Worm (Caenorhabditis elegans): Measurements from ENCODE around the gene oac-11.

The oac-11 gene

DNA sequence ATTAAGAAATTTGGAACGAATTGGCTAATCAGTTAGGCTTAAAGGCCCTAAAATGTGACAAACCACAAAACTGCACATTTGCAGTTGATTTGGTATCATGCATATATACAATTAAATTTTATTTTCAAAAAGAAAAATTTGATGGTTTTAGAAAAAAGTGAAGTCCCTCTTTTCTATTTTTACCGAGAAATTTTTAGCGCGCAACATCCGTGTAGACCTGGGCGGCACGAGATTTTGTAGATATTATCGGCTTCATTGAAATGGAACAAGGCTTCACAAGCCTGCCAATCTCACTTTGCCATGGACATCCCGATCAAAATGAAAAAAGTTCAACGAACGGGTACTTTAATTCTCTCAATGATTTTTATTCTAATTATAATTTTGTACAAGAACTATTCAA is 14.7 kb downstream of the oac-11 start, which contains the start of gene C17A2.2:
Gene C17A2.2, plus strand, starts transcription at position 301 of the 400 bp plus-strand sequence.
- TF ChIP-seq aha-1 (tag) (no peak), unc-62 (GFP tag; optimal IDR thresholded peaks at IDR 0.05 in 1 of 2) (peak in 1 of 2 experiments; percentile 69), unc-62 (tag; optimal IDR thresholded peaks at IDR 0.05) (no peak)

DNA sequence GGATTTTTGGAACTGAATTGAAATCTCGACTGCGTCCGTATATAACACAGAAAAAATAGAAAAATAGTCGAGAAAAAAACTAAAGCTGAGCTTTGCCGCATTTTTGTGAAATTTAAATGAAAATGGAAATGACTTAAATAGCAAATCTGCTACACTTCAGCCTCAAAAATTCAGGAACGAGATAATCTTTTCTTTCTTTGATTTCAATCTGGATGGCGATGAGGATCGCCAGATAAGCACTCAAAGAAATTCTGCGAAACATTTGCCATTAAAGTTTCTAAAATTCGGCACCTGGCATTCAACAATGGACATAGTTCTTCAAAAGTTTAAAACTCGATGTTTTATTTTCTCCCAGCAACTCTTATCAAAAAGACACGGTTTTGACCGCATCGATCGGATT is 17.4 kb downstream of the oac-11 start, which contains the start of the genes C17A2.7 and C17A2.3:
Gene C17A2.7, minus strand, starts transcription at position 101 of the 400 bp plus-strand sequence.
Gene C17A2.3, plus strand, starts transcription at position 305 of the 400 bp plus-strand sequence.
- TF ChIP-seq madf-9 (GFP tag; conservative IDR thresholded peaks at IDR 0.05) = no peak
- TF ChIP-seq mdl-1 (tag; optimal IDR thresholded peaks at IDR 0.05) = no peak
- no peak for TF ChIP-seq F10B5.3 (tag; optimal IDR thresholded peaks at IDR 0.05)
- TF ChIP-seq aha-1 (tag) = peak; percentile 78
- no peak for TF ChIP-seq aly-2 (tag; optimal IDR thresholded peaks at IDR 0.05)
- TF ChIP-seq mxl-3 (GFP tag; optimal IDR thresholded peaks at IDR 0.05) = no peak
- no peak for TF ChIP-seq tag-97 (GFP tag; IDR thresholded peaks at IDR 0.05)
- TF ChIP-seq nhr-76 (tag; optimal IDR thresholded peaks at IDR 0.05) = no peak

DNA sequence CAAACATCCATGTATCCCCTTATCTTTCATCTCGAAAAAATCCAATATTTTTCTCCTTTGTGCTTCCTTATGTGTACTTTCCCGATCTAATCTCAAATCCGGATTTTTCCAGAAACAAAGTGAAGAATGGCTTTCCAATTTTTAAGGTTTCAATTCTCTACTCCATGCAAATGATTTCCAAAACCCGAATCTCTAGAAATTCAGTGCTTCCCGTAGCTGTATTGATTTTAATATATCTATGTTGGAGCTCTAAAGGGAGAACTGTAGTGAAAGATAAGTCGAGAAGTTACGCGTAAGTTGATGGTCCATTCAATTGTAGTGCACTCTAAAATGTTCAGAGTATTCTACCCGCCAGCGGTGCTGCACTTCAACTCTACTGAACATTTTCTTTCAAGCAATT is 21.2 kb downstream of the oac-11 start, which contains the start of gene C17A2.4:
Gene C17A2.4, plus strand, starts transcription at position 301 of the 400 bp plus-strand sequence.
- TF ChIP-seq ces-1 (GFP tag; optimal IDR thresholded peaks at IDR 0.05) (no peak), aha-1 (tag) (peak; percentile 10), spr-3 (GFP tag; optimal IDR thresholded peaks at IDR 0.05) (no peak), dve-1 (tag; optimal IDR thresholded peaks at IDR 0.05; ENCODE audit: insufficient read depth) (no peak)

DNA sequence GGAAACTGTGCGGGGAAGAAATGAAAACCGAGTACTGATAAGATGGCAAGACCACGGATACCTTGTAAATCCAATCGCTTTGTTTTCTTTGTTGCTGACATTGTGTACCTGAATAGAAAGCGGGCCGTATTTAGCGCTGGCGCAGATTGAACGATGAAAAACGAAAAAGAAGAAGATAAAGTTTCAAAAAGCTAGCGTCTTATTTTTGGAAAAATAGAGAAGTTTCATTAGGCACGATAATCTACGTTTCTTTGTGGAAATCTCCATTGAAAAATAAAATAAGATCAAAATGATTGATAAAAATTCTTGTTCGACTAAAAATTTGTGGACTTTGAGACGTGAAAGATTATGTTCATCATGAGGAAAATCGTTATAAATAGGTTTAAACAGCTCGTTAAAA is 24.8 kb downstream of the oac-11 start, which contains the start of gene oac-4:
Gene oac-4, minus strand, starts transcription at position 101 of the 400 bp plus-strand sequence.
- no peak for TF ChIP-seq Y48G9A.11 (GFP tag; IDR thresholded peaks at IDR 0.05)
- 0 out of 2 replicates have a peak, but pooled peaks have one; percentile 6 for TF ChIP-seq ctbp-1 (GFP tag; IDR thresholded peaks at IDR 0.05)

DNA sequence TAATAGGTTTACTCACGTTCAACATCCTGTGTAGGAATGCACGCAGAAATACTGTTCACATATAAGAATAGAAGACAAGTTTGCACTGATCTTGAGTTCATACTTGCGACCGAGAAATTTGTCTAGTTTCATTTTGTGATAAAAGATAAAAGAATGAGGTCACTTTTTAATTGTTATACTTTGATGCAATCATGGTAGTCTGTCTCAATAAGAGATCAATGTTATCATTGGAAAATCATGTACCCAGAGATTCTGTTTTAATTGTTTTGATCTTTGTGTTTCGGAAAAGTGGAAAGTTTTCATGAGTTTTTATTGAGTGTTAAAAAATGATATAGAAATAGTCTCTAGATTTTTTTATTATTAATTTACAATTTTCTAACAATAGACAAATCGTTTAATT is 28.3 kb downstream of the oac-11 start, which contains the start of gene F54D10.9:
Gene F54D10.9, minus strand, starts transcription at position 101 of the 400 bp plus-strand sequence.
- no peak for TF ChIP-seq ztf-7 (tag; optimal IDR thresholded peaks at IDR 0.05)
- TF ChIP-seq lin-15B (tag; optimal IDR thresholded peaks at IDR 0.05) = no peak
- no peak for TF ChIP-seq spr-3 (GFP tag; optimal IDR thresholded peaks at IDR 0.05)
- no peak for TF ChIP-seq saeg-2 (GFP tag; IDR thresholded peaks at IDR 0.05)
- TF ChIP-seq egl-43 (GFP tag; IDR thresholded peaks at IDR 0.05) = no peak
- no peak for TF ChIP-seq egl-27 (tag; optimal IDR thresholded peaks at IDR 0.05)
- no peak for TF ChIP-seq F44E2.7 (GFP tag; IDR thresholded peaks at IDR 0.05)
- TF ChIP-seq cey-2 (tag; optimal IDR thresholded peaks at IDR 0.05; ENCODE audit: borderline replicate concordance, insufficient read depth) = no peak
- TF ChIP-seq zfp-2 (tag; optimal IDR thresholded peaks at IDR 0.05) = no peak
- no peak for TF ChIP-seq attf-4 (tag; optimal IDR thresholded peaks at IDR 0.05)
- no peak for TF ChIP-seq ceh-44 (GFP tag; IDR thresholded peaks at IDR 0.05)
- no peak for TF ChIP-seq nhr-28 (tag; optimal IDR thresholded peaks at IDR 0.05)

DNA sequence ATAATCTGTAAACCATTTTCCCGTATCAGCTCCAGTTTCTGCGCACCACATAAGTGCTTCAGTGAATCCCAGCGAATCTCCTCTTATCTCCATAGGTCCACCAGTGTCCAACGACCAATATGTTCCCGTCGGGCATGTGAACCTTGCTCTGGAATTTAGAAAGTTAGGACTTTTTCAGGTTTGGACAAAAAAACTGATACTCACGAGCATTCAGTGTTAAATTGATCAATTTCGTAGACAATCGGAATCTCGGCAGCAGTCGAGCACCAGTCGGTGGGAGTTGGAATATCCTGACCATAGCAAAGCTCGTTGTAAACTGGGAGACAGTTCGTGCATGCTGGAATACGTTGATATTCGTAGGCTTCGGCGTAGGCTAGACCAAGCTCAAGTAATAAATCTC is 31.1 kb downstream of the oac-11 start:
- no peak for TF ChIP-seq ctbp-1 (GFP tag; IDR thresholded peaks at IDR 0.05)
- peak in 1 of 2 experiments; percentile 93 for TF ChIP-seq unc-62 (GFP tag; optimal IDR thresholded peaks at IDR 0.05 in 1 of 2)
- TF ChIP-seq unc-62 (tag; optimal IDR thresholded peaks at IDR 0.05) = no peak

DNA sequence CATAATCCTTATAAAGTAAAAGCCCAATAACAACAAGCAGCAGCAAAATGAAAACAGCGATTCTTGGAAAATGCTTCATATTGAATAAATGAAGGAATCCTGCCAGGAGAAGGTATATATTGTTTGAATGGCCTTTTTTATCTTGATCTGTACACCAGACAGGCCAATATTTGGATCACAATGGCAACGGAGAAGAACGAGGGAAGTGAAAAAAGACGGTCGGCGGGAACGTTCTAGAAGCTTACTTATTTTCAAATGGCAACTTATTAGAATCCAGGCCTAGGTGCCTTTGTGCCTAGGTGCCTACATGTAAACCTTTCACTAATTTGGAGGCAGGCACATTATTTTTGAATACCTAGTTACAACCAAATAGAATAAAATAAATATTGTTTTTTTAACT is 32.9 kb downstream of the oac-11 start, which contains the start of gene F54D10.8:
Gene F54D10.8, minus strand, starts transcription at position 101 of the 400 bp plus-strand sequence.
- TF ChIP-seq aha-1 (tag) = peak; percentile 88
- no peak for TF ChIP-seq skn-1 (tag; optimal IDR thresholded peaks at IDR 0.05)

DNA sequence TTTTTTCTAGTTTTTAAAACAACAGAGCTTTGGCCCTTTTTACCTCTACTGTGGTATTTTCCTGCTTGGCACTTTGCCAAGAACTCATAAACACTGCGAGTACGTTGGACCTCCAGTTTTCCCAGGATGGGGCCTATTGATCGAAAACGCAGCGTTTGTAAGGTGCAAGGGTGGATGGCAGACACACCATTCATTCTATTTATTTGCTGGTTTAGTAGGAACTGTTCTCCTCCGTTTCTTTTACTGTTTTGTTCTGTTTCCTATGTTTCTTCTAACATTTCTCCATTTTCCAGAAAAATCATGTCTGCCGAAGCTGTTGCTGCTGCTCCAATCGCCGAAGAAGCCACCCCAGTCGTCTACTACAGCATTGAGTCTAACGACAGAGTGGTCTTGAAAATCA is 36.9 kb downstream of the oac-11 start, which contains the start of gene skr-15:
Gene skr-15, plus strand, starts transcription at position 301 of the 400 bp plus-strand sequence.
- TF ChIP-seq unc-39 (tag; optimal IDR thresholded peaks at IDR 0.05) (no peak), Y105C5A.15 (GFP tag; IDR thresholded peaks at IDR 0.05) (no peak), hlh-11 (tag; optimal IDR thresholded peaks at IDR 0.05) (no peak), Y48G9A.11 (GFP tag; IDR thresholded peaks at IDR 0.05) (no peak), pha-4 (GFP tag; IDR thresholded peaks at IDR 0.05) (no peak), pha-4 (tag; optimal IDR thresholded peaks at IDR 0.05) (no peak), pqm-1 (tag; optimal IDR thresholded peaks at IDR 0.05) (no peak), ZK337.2 (GFP tag; IDR thresholded peaks at IDR 0.05) (no peak), F49E8.2 (tag; optimal IDR thresholded peaks at IDR 0.05; ENCODE audit: borderline replicate concordance) (no peak), nhr-41 (GFP tag; IDR thresholded peaks at IDR 0.05) (no peak), lsy-2 (tag; optimal IDR thresholded peaks at IDR 0.05) (no peak), lin-15B (tag; optimal IDR thresholded peaks at IDR 0.05) (no peak), mep-1 (tag; optimal IDR thresholded peaks at IDR 0.05) (no peak), lin-1 (GFP tag; IDR thresholded peaks at IDR 0.05) (no peak)
